Fruit fly (Drosophila melanogaster) whole organism, embryonic: ENCODE measurements around the gene CG33521.

Experiments used
- CG11695 ChIP-seq: fragments of 200-800 bp; sonication (Bioruptor generic); IDR thresholded peaks from 3 replicates; pipeline ENCODE4 v1.3.6; 2022; ENCODE audit warnings: missing biosample characterization, missing genetic modification characterization
- CG14441 ChIP-seq: fragments of 200-800 bp; sonication (Bioruptor generic); IDR thresholded peaks from 2 replicates; pipeline ENCODE4 v1.3.6; 2022; ENCODE audit warnings: missing biosample characterization, missing genetic modification characterization
- CG14710 ChIP-seq: fragments of 200-800 bp; sonication (Bioruptor generic); optimal IDR thresholded peaks from 3 replicates; lab custom pipeline; 2019; ENCODE audit warnings: missing biosample characterization, mild to moderate bottlenecking, missing genetic modification characterization, moderate library complexity
- CG1529 ChIP-seq: fragments of 200-800 bp; sonication (Bioruptor generic); optimal IDR thresholded peaks from 3 replicates; lab custom pipeline; 2018; ENCODE audit warnings: missing biosample characterization, missing genetic modification characterization
- CG17568 ChIP-seq: fragments of 200-800 bp; sonication (Bioruptor generic); optimal IDR thresholded peaks from 2 replicates; lab custom pipeline; 2018; ENCODE audit warnings: missing biosample characterization, mild to moderate bottlenecking, missing genetic modification characterization, moderate library complexity
- CG30020 ChIP-seq: fragments of 200-800 bp; optimal IDR thresholded peaks from 2 replicates; lab custom pipeline; 2019; ENCODE audit warnings: missing biosample characterization, mild to moderate bottlenecking, missing genetic modification characterization, moderate library complexity
- CG30403 ChIP-seq: fragments of 200-800 bp; sonication (Bioruptor generic); optimal IDR thresholded peaks from 3 replicates; lab custom pipeline; 2016; ENCODE audit warnings: missing biosample characterization, missing genetic modification characterization
- CG3838 ChIP-seq: fragments of 200-800 bp; sonication (Bioruptor generic); optimal IDR thresholded peaks from 3 replicates; lab custom pipeline; 2016; ENCODE audit warnings: missing biosample characterization, missing genetic modification characterization
- CG7786 ChIP-seq: fragments of 200-800 bp; sonication (Bioruptor generic); optimal IDR thresholded peaks from 2 replicates; lab custom pipeline; 2016; ENCODE audit warnings: missing biosample characterization, missing genetic modification characterization
- CG9817 ChIP-seq: fragments of 200-800 bp; sonication (Bioruptor generic); optimal IDR thresholded peaks from 2 replicates; lab custom pipeline; 2018; ENCODE audit warnings: missing biosample characterization, mild to moderate bottlenecking, missing genetic modification characterization, moderate library complexity
- CG9932 ChIP-seq: fragments of 200-800 bp; sonication (Bioruptor generic); IDR thresholded peaks from 2 replicates; pipeline ENCODE4 v1.3.6; 2022; ENCODE audit warnings: missing biosample characterization, missing genetic modification characterization
- Camta ChIP-seq: fragments of 200-800 bp; sonication (Bioruptor generic); optimal IDR thresholded peaks from 2 replicates; lab custom pipeline; 2016; ENCODE audit warnings: missing biosample characterization, missing genetic modification characterization
- D ChIP-seq, 2 experiments: fragments of 200-800 bp in 1 of 2; fragments of >200 bp in 1 of 2; sonication (Bioruptor generic) in 1 of 2; optimal IDR thresholded peaks; 2 replicates in 1 of 2; 3 replicates in 1 of 2; lab custom pipeline; 2017; ENCODE audit warnings: mild to moderate bottlenecking in 1 of 2, missing biosample characterization in 1 of 2, missing genetic modification characterization in 1 of 2, missing genetic modification reagents in 1 of 2
- E2f2 ChIP-seq: fragments of 200-800 bp; sonication (Bioruptor generic); IDR thresholded peaks from 2 replicates; pipeline ENCODE4 v1.3.6; 2022; ENCODE audit warnings: missing biosample characterization, missing genetic modification characterization
- Ets97D ChIP-seq: fragments of 200-800 bp; sonication (Bioruptor generic); optimal IDR thresholded peaks from 3 replicates; lab custom pipeline; 2016; ENCODE audit warnings: missing biosample characterization, missing genetic modification characterization
- HLH3B ChIP-seq: fragments of 200-800 bp; sonication (Bioruptor generic); IDR thresholded peaks from 2 replicates; pipeline ENCODE4 v1.3.6; 2022; ENCODE audit warnings: missing biosample characterization, missing genetic modification characterization
- HmgZ ChIP-seq: fragments of 200-800 bp; sonication (Bioruptor generic); optimal IDR thresholded peaks from 2 replicates; lab custom pipeline; 2018; ENCODE audit warnings: missing biosample characterization, mild to moderate bottlenecking, missing genetic modification characterization
- Hmr ChIP-seq: fragments of 200-800 bp; sonication (Bioruptor generic); optimal IDR thresholded peaks from 3 replicates; lab custom pipeline; 2017; ENCODE audit warnings: mild to moderate bottlenecking, missing biosample characterization, missing genetic modification reagents, missing genetic modification characterization
- Meics ChIP-seq: fragments of 200-800 bp; sonication (Bioruptor generic); optimal IDR thresholded peaks from 2 replicates; lab custom pipeline; 2017; ENCODE audit warnings: missing biosample characterization, mild to moderate bottlenecking, missing genetic modification characterization
- Oli ChIP-seq: fragments of 200-800 bp; sonication (Bioruptor generic); optimal IDR thresholded peaks from 2 replicates; lab custom pipeline; 2018; ENCODE audit warnings: missing biosample characterization, mild to moderate bottlenecking, missing genetic modification characterization, moderate library complexity
- Side ChIP-seq: fragments of 200-800 bp; sonication (Bioruptor generic); optimal IDR thresholded peaks from 2 replicates; lab custom pipeline; 2016; ENCODE audit warnings: missing biosample characterization, missing genetic modification characterization
- al ChIP-seq: fragments of 200-800 bp; sonication (Bioruptor generic); IDR thresholded peaks from 2 replicates; pipeline ENCODE4 v1.3.6; 2022; ENCODE audit warnings: missing biosample characterization, missing genetic modification characterization
- ap ChIP-seq: fragments of 200-800 bp; sonication (Bioruptor generic); IDR thresholded peaks from 2 replicates; pipeline ENCODE4 v1.3.6; 2022; ENCODE audit warnings: missing biosample characterization, missing genetic modification characterization
- ash1 ChIP-seq: fragments of 200-800 bp; sonication (Bioruptor generic); optimal IDR thresholded peaks from 2 replicates; lab custom pipeline; 2018; ENCODE audit warnings: missing biosample characterization, mild to moderate bottlenecking, missing genetic modification characterization
- bcd ChIP-seq: fragments of 200-800 bp; sonication (Bioruptor generic); optimal IDR thresholded peaks from 2 replicates; lab custom pipeline; 2017; ENCODE audit warnings: missing biosample characterization, mild to moderate bottlenecking, missing genetic modification characterization
- btn ChIP-seq: fragments of 200-800 bp; sonication (Bioruptor generic); optimal IDR thresholded peaks from 2 replicates; lab custom pipeline; 2016; ENCODE audit warnings: missing biosample characterization, missing genetic modification characterization
- ci ChIP-seq: fragments of 200-800 bp; sonication (Bioruptor generic); IDR thresholded peaks from 3 replicates; pipeline ENCODE4 v1.3.6; 2022; ENCODE audit warnings: missing biosample characterization, missing genetic modification characterization
- crol ChIP-seq: fragments of 200-800 bp; sonication (Bioruptor generic); IDR thresholded peaks from 2 replicates; pipeline ENCODE4 v1.3.6; 2022; ENCODE audit warnings: missing biosample characterization, missing genetic modification characterization
- crp ChIP-seq, 2 experiments: fragments of 200-800 bp; sonication (Bioruptor generic); optimal IDR thresholded peaks; 2 replicates in 1 of 2; 3 replicates in 1 of 2; lab custom pipeline; 2017; ENCODE audit warnings: missing biosample characterization in 2 of 2, missing genetic modification characterization in 2 of 2, mild to moderate bottlenecking in 1 of 2, moderate library complexity in 1 of 2
- esg ChIP-seq: fragments of 200-800 bp; sonication (Bioruptor generic); conservative IDR thresholded peaks from 2 replicates; pipeline ENCODE4 v1.3.6; 2022; ENCODE audit warnings: missing biosample characterization, missing genetic modification characterization
- gcm2 ChIP-seq: fragments of 200-800 bp; sonication (Bioruptor generic); optimal IDR thresholded peaks from 2 replicates; lab custom pipeline; 2016; ENCODE audit warnings: missing biosample characterization, missing genetic modification characterization
- gt ChIP-seq: fragments of 200-800 bp; sonication (Bioruptor generic); IDR thresholded peaks from 2 replicates; pipeline ENCODE4 v1.3.6; 2022; ENCODE audit warnings: missing biosample characterization, missing genetic modification characterization
- hkb ChIP-seq, 2 experiments: fragments of 200-800 bp in 1 of 2; fragments of >200 bp in 1 of 2; sonication (Bioruptor generic) in 1 of 2; IDR thresholded peaks in 1 of 2; optimal IDR thresholded peaks in 1 of 2; 2 replicates each; pipeline versions ENCODE4 v1.3.6 to Lab custom; 2017 to 2022; ENCODE audit warnings: missing biosample characterization in 1 of 2, missing genetic modification characterization in 1 of 2
- klu ChIP-seq: fragments of 200-800 bp; sonication (Bioruptor generic); IDR thresholded peaks from 2 replicates; pipeline ENCODE4 v1.3.6; 2022; ENCODE audit warnings: missing biosample characterization, missing genetic modification characterization
- lola ChIP-seq, 3 experiments: fragments of >200 bp in 2 of 3; fragments of 200-800 bp in 1 of 3; sonication (Bioruptor generic) in 1 of 3; optimal IDR thresholded peaks; 2 replicates each; lab custom pipeline; 2017 to 2019; ENCODE audit warnings: missing biosample characterization in 3 of 3, missing genetic modification characterization in 3 of 3, mild to moderate bottlenecking in 1 of 3, moderate library complexity in 1 of 3
- oc ChIP-seq: fragments of 200-800 bp; sonication (Bioruptor generic); optimal IDR thresholded peaks from 2 replicates; lab custom pipeline; 2018; ENCODE audit warnings: missing biosample characterization, mild to moderate bottlenecking, missing genetic modification characterization, moderate library complexity
- sim ChIP-seq: fragments of 200-800 bp; sonication (Bioruptor generic); IDR thresholded peaks from 2 replicates; pipeline ENCODE4 v1.3.6; 2022; ENCODE audit warnings: missing biosample characterization, missing genetic modification characterization
- sug ChIP-seq: fragments of 200-800 bp; optimal IDR thresholded peaks from 2 replicates; lab custom pipeline; 2019; ENCODE audit warnings: missing biosample characterization, mild to moderate bottlenecking, missing genetic modification characterization, moderate library complexity
- trh ChIP-seq: fragments of 200-800 bp; sonication (Bioruptor generic); optimal IDR thresholded peaks from 2 replicates; lab custom pipeline; 2016; ENCODE audit warnings: missing biosample characterization, missing genetic modification characterization
- usp ChIP-seq: fragments of >200 bp; optimal IDR thresholded peaks from 2 replicates; lab custom pipeline; 2017; ENCODE audit warnings: missing biosample characterization, missing genetic modification characterization
- vvl ChIP-seq: fragments of 200-800 bp; sonication (Bioruptor generic); IDR thresholded peaks from 2 replicates; pipeline ENCODE4 v1.3.6; 2022; ENCODE audit warnings: missing biosample characterization, missing genetic modification characterization
- wek ChIP-seq: fragments of 200-800 bp; sonication (Bioruptor generic); optimal IDR thresholded peaks from 3 replicates; lab custom pipeline; 2018; ENCODE audit warnings: missing biosample characterization, mild to moderate bottlenecking, missing genetic modification characterization, moderate library complexity
- wor ChIP-seq: fragments of 200-800 bp; sonication (Bioruptor generic); IDR thresholded peaks from 2 replicates; pipeline ENCODE4 v1.3.6; 2022; ENCODE audit warnings: missing biosample characterization, missing genetic modification characterization

Gene CG33521

DNA sequence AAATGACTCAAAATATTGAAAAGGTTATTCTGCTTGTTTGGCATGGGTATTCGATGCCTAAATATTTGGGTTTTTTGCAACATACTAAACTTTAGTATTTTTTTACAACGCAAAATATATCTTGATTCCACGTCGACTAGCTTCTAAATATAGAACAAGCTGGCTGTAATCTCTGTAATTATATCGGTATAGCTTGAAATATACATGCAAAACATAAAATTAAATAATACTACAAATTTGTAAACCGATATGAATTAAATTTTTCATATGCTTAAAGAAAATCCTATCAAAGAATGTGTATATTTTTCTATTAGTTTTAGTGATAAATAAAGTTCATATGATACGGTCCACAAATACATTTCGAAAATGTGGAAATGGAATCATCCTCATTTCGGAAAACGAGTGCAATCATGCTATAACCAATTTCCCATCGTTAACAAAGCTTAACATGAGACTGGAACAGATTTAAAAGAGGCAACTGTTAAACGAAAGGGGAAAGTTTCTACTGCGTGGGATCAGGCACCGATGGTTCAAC lies 3.9 kb upstream of the CG33521 start, which contains the start of gene pho (continued):
- no peak for TF ChIP-seq hkb (optimal IDR thresholded peaks at IDR 0.05; lab: Kevin White, UChicago)
- no peak for TF ChIP-seq hkb (GFP tag; IDR thresholded peaks at IDR 0.05; lab: Robert Waterston, UW)
- TF ChIP-seq Ets97D = peak; percentile 5
- no peak for TF ChIP-seq trh
- TF ChIP-seq CG9817 (tag; lab: Kevin White, UChicago) = no peak
- TF ChIP-seq Side (GFP tag; lab: Kevin White, UChicago) = no peak
- TF ChIP-seq CG14710 (tag; lab: Kevin White, UChicago) = no peak
- TF ChIP-seq Hmr = no peak
- no peak for TF ChIP-seq oc (tag; lab: Kevin White, UChicago)
- no peak for TF ChIP-seq ci (GFP tag; lab: Robert Waterston, UW)
- TF ChIP-seq al (GFP tag; lab: Robert Waterston, UW) = no peak
- no peak for TF ChIP-seq ash1 (GFP tag; lab: Kevin White, UChicago)
- no peak for TF ChIP-seq D (optimal IDR thresholded peaks at IDR 0.05; lab: Kevin White, UChicago)
- no peak for TF ChIP-seq D (GFP tag; optimal IDR thresholded peaks at IDR 0.05; lab: Kevin White, UChicago)
- TF ChIP-seq CG30020 (tag; lab: Kevin White, UChicago) = peak; percentile 99
- TF ChIP-seq vvl (GFP tag; lab: Robert Waterston, UW) = no peak
- no peak for TF ChIP-seq crol (GFP tag; lab: Robert Waterston, UW)
- TF ChIP-seq CG30403 = peak; percentile 25
- TF ChIP-seq wor (GFP tag; lab: Robert Waterston, UW) = no peak
- TF ChIP-seq sim (GFP tag; lab: Robert Waterston, UW) = no peak
- no peak for TF ChIP-seq klu
- TF ChIP-seq E2f2 (GFP tag; lab: Robert Waterston, UW) = no peak
- TF ChIP-seq CG11695 = no peak
- TF ChIP-seq wek (GFP tag; lab: Kevin White, UChicago) = peak; percentile 85
- no peak for TF ChIP-seq CG14441 (GFP tag; lab: Robert Waterston, UW)
- TF ChIP-seq gcm2 = no peak
- no peak for TF ChIP-seq ap (GFP tag; lab: Robert Waterston, UW)
- TF ChIP-seq usp (GFP tag; lab: Kevin White, UChicago) = no peak
- TF ChIP-seq Meics = no peak
- TF ChIP-seq CG9932 (GFP tag; lab: Robert Waterston, UW) = no peak
- no peak for TF ChIP-seq CG3838
- no peak for TF ChIP-seq btn (GFP tag; lab: Kevin White, UChicago)
- TF ChIP-seq bcd = no peak
- no peak for TF ChIP-seq HmgZ (tag; lab: Kevin White, UChicago)
- TF ChIP-seq CG1529 (GFP tag; lab: Kevin White, UChicago) = no peak
- TF ChIP-seq lola (GFP tag; optimal IDR thresholded peaks at IDR 0.05; lab: Kevin White, UChicago) = peak in 2 of 3 experiments; percentile 47 to 89
- no peak for TF ChIP-seq crp (GFP tag; optimal IDR thresholded peaks at IDR 0.05; lab: Kevin White, UChicago)
- TF ChIP-seq sug (tag; lab: Kevin White, UChicago) = no peak
- TF ChIP-seq Oli (tag; lab: Kevin White, UChicago) = no peak
- no peak for TF ChIP-seq HLH3B (GFP tag; lab: Robert Waterston, UW)
- no peak for TF ChIP-seq esg (GFP tag; lab: Robert Waterston, UW)
- no peak for TF ChIP-seq gt
- no peak for TF ChIP-seq Camta (GFP tag; lab: Kevin White, UChicago)
- peak; percentile 8 for TF ChIP-seq CG7786 (GFP tag; lab: Kevin White, UChicago)
- TF ChIP-seq CG17568 (GFP tag; lab: Kevin White, UChicago) = no peak
